Worm (Caenorhabditis elegans) whole organism, L4 larva: ENCODE results near the gene pes-4.

Experiments used
- R02D3.7 ChIP-seq: fragments of 150-350 bp; sonication (generic microtip); optimal IDR thresholded peaks from 3 replicates; lab custom pipeline; 2014; ENCODE audit warnings: missing biosample characterization, missing genetic modification characterization
- ZK337.2 ChIP-seq: fragments of 200-800 bp; sonication (Bioruptor generic); IDR thresholded peaks from 2 replicates; pipeline ENCODE4 v1.3.6; 2022; ENCODE audit warnings: missing genetic modification reagents, missing genetic modification characterization, missing compliant biosample characterization
- ceh-32 ChIP-seq: sonication (generic microtip); optimal IDR thresholded peaks from 2 replicates; lab custom pipeline; 2016; ENCODE audit warnings: mild to moderate bottlenecking, missing genetic modification characterization, missing compliant biosample characterization; ENCODE audit not compliant: poor library complexity
- lin-13 ChIP-seq: fragments of 150-350 bp; optimal IDR thresholded peaks from 2 replicates; lab custom pipeline; 2014; ENCODE audit warnings: missing biosample characterization, missing genetic modification reagents, missing genetic modification characterization
- nhr-11 ChIP-seq: fragments of 150-350 bp; optimal IDR thresholded peaks from 2 replicates; lab custom pipeline; 2014; ENCODE audit warnings: missing biosample characterization, missing genetic modification characterization
- nhr-41 ChIP-seq: fragments of 200-800 bp; sonication (Bioruptor generic); IDR thresholded peaks from 2 replicates; pipeline ENCODE4 v1.3.6; 2022; ENCODE audit warnings: missing genetic modification reagents, missing genetic modification characterization, missing compliant biosample characterization
- nhr-77 ChIP-seq: fragments of 150-350 bp; optimal IDR thresholded peaks from 2 replicates; lab custom pipeline; 2014; ENCODE audit warnings: missing biosample characterization, missing genetic modification characterization
- pha-4 ChIP-seq, 2 experiments: fragments of 150-350 bp in 1 of 2; fragments of 200-800 bp in 1 of 2; sonication (Bioruptor generic) in 1 of 2; IDR thresholded peaks in 1 of 2; optimal IDR thresholded peaks in 1 of 2; 2 replicates each; pipeline versions ENCODE4 v1.3.6 to Lab custom; 2014 to 2022; ENCODE audit warnings: missing genetic modification characterization in 2 of 2, missing genetic modification reagents in 2 of 2, missing biosample characterization in 1 of 2, missing compliant biosample characterization in 1 of 2
- snpc-1.2 ChIP-seq: fragments of 200-800 bp; sonication (Bioruptor generic); IDR thresholded peaks from 2 replicates; pipeline ENCODE4 v1.3.6; 2022; ENCODE audit warnings: missing genetic modification reagents, missing genetic modification characterization, missing compliant biosample characterization
- snpc-4 ChIP-seq: fragments of 150-350 bp; optimal IDR thresholded peaks from 2 replicates; lab custom pipeline; 2014; ENCODE audit warnings: missing biosample characterization, missing genetic modification characterization
- tra-1 ChIP-seq: fragments of 200-800 bp; sonication (Bioruptor generic); IDR thresholded peaks from 2 replicates; pipeline ENCODE4 v1.3.6; 2022; ENCODE audit warnings: missing genetic modification reagents, missing genetic modification characterization, missing compliant biosample characterization
- unc-130 ChIP-seq: sonication (generic microtip); optimal IDR thresholded peaks from 2 replicates; lab custom pipeline; 2016; ENCODE audit warnings: missing genetic modification reagents, missing genetic modification characterization, missing compliant biosample characterization
- zfp-3 ChIP-seq: fragments of 200-800 bp; sonication (Bioruptor generic); conservative IDR thresholded peaks from 2 replicates; pipeline ENCODE4 v1.3.6; 2022; ENCODE audit warnings: missing genetic modification reagents, missing genetic modification characterization, missing compliant biosample characterization

DNA sequence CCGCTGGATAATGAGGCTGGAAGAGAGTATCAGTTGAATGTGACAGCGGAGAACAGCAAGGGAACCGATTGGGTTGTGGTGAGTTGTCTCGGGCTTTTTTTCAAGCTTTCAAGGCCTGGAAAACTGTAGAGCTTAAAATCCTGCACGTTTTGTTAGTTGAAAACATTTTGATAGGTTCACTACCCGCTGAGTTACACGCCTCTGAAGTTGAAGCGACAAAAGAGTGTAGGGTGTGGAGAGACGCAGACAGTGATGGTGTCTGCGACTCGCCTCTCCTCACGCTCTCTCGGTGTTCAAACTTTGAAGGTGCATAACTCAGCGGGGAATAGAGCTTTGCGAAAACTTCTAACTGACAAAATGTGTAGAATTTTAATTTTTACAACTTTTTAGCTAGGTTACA is 56.7 kb downstream of the pes-4 start:
- no peak for TF ChIP-seq snpc-4
- no peak for TF ChIP-seq tra-1 (GFP tag; lab: Robert Waterston, UW)
- TF ChIP-seq lin-13 (GFP tag; lab: Kevin White, UChicago), result no peak
- TF ChIP-seq nhr-41, result no peak
- no peak for TF ChIP-seq ZK337.2 (GFP tag; lab: Robert Waterston, UW)
- TF ChIP-seq unc-130, result no peak
- TF ChIP-seq R02D3.7 (tag; lab: Kevin White, UChicago), result no peak
- no peak for TF ChIP-seq pha-4 (GFP tag; IDR thresholded peaks at IDR 0.05; lab: Robert Waterston, UW)
- no peak for TF ChIP-seq pha-4 (tag; optimal IDR thresholded peaks at IDR 0.05; lab: Kevin White, UChicago)
- no peak for TF ChIP-seq nhr-11 (tag; lab: Kevin White, UChicago)
- no peak for TF ChIP-seq ceh-32 (tag; lab: Kevin White, UChicago)
- TF ChIP-seq snpc-1.2, result no peak
- TF ChIP-seq zfp-3 (GFP tag; lab: Robert Waterston, UW), result no peak
- TF ChIP-seq nhr-77 (tag; lab: Kevin White, UChicago), result no peak
